Worm (Caenorhabditis elegans): ENCODE measurements around the gene fat-1.

- TF ChIP-seq lsy-2 (tag; optimal IDR thresholded peaks at IDR 0.05) = no peak
- TF ChIP-seq nhr-23 (tag; optimal IDR thresholded peaks at IDR 0.05) = no peak
- TF ChIP-seq aly-2 (tag; optimal IDR thresholded peaks at IDR 0.05) = no peak
- TF ChIP-seq elt-1 (tag; optimal IDR thresholded peaks at IDR 0.05) = no peak
- TF ChIP-seq nhr-11 (tag; optimal IDR thresholded peaks at IDR 0.05) = no peak
- no peak for TF ChIP-seq snpc-4 (tag; optimal IDR thresholded peaks at IDR 0.05)
- TF ChIP-seq nhr-10 (tag; optimal IDR thresholded peaks at IDR 0.05) = no peak
- TF ChIP-seq ztf-11 (tag; optimal IDR thresholded peaks at IDR 0.05) = no peak
- no peak for TF ChIP-seq ztf-1 (GFP tag; conservative IDR thresholded peaks at IDR 0.05)
- TF ChIP-seq peb-1 (tag; optimal IDR thresholded peaks at IDR 0.05) = no peak
- TF ChIP-seq nhr-77 (tag; optimal IDR thresholded peaks at IDR 0.05) = no peak
Measured at ce11 chrIV:13290239-13290638, 25.2 kb upstream of the fat-1 start.

Data from whole organism, L2 larva.